Worm (Caenorhabditis elegans): ENCODE data around the gene mcm-5.
A peak's percentile ranks its signal among the peaks of the same experiment; 100 is the strongest.

Gene mcm-5

DNA sequence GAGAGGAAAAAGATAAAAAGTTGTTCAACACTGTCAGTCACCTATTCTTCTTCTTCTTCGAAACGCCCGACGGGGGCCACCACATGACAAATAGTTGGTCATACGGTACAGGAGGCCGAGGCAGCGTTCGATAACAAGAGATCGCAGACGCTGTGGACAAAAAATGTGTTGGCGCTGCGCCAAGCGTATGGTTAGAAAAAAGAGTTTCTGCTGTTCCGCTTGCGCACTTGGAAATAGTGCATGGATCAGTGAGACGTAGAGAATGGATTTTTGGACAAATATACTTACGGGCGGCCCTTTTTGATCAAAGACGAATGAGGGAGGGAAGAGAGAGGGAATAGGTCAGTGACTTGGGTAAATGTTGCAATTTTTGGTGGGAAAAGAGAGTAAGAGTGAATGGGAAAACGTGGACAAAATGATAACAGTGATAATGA lies 6.3 kb downstream of the mcm-5 start:
- TF ChIP-seq F22D6.2 (tag; optimal IDR thresholded peaks at IDR 0.05) (peak; percentile 14), lin-54 (GFP tag; optimal IDR thresholded peaks at IDR 0.05) (peak; percentile 32), madf-10 (tag; optimal IDR thresholded peaks at IDR 0.05) (peak; percentile 64), lin-35 (GFP tag; optimal IDR thresholded peaks at IDR 0.05) (no peak), repo-1 (tag; optimal IDR thresholded peaks at IDR 0.05) (no peak), let-526 (GFP tag; IDR thresholded peaks at IDR 0.05) (0 out of 2 replicates have a peak, but pooled peaks have one; percentile 60), let-607 (tag; optimal IDR thresholded peaks at IDR 0.05) (peak; percentile 55 to 58), gei-17 (GFP tag; optimal IDR thresholded peaks at IDR 0.05) (peak; percentile 36), ztf-3 (GFP tag; optimal IDR thresholded peaks at IDR 0.05) (no peak), ets-4 (GFP tag; optimal IDR thresholded peaks at IDR 0.05) (peak; percentile 40), F52B5.7 (tag; optimal IDR thresholded peaks at IDR 0.05) (no peak), atf-7 (tag; optimal IDR thresholded peaks at IDR 0.05) (peak; percentile 77), pbrm-1 (GFP tag; IDR thresholded peaks at IDR 0.05) (0 out of 2 replicates have a peak, but pooled peaks have one; percentile 52), ztf-6 (GFP tag; IDR thresholded peaks at IDR 0.05) (no peak), lin-40 (tag; optimal IDR thresholded peaks at IDR 0.05) (peak; percentile 77), B0035.1 (tag; optimal IDR thresholded peaks at IDR 0.05) (no peak), ceh-40 (GFP tag; IDR thresholded peaks at IDR 0.05) (no peak), tbp1 (GFP tag; optimal IDR thresholded peaks at IDR 0.05) (peak; percentile 43), ztf-22 (GFP tag; optimal IDR thresholded peaks at IDR 0.05) (peak; percentile 24), attf-6 (GFP tag; IDR thresholded peaks at IDR 0.05) (no peak), lir-1 (GFP tag; conservative IDR thresholded peaks at IDR 0.05) (0 out of 2 replicates have a peak, but pooled peaks have one; percentile 29), die-1 (tag; optimal IDR thresholded peaks at IDR 0.05) (peak; percentile 25), egrh-3 (GFP tag; IDR thresholded peaks at IDR 0.05) (no peak), rcor-1 (GFP tag; IDR thresholded peaks at IDR 0.05) (0 out of 2 replicates have a peak, but pooled peaks have one; percentile 10), ztf-18 (tag; optimal IDR thresholded peaks at IDR 0.05) (peak; percentile 21), ztf-26 (tag; optimal IDR thresholded peaks at IDR 0.05) (peak; percentile 75), mcd-1 (GFP tag; IDR thresholded peaks at IDR 0.05) (peak; percentile 61), ceh-79 (tag; optimal IDR thresholded peaks at IDR 0.05) (no peak), K11D2.4 (GFP tag; IDR thresholded peaks at IDR 0.05) (peak; percentile 75), nfyb-1 (GFP tag; IDR thresholded peaks at IDR 0.05) (peak; percentile 68; the same call in 1 of the 2 replicates), hmg-1.2 (GFP tag; IDR thresholded peaks at IDR 0.05) (peak; percentile 83), ceh-27 (GFP tag; optimal IDR thresholded peaks at IDR 0.05) (peak; percentile 51), zfh-2 (GFP tag; conservative IDR thresholded peaks at IDR 0.05) (peak; percentile 73), unc-62 (GFP tag; optimal IDR thresholded peaks at IDR 0.05) (peak; percentile 35), hrde-1 (tag; optimal IDR thresholded peaks at IDR 0.05; ENCODE audit: borderline replicate concordance) (no peak), egl-44 (GFP tag; IDR thresholded peaks at IDR 0.05) (peak; percentile 63; the same call in 1 of the 2 replicates), pha-4 (tag; optimal IDR thresholded peaks at IDR 0.05) (peak; percentile 57), nhr-90 (tag; optimal IDR thresholded peaks at IDR 0.05) (peak; percentile 54), akir-1 (GFP tag; optimal IDR thresholded peaks at IDR 0.05) (no peak), hlh-26 (GFP tag; conservative IDR thresholded peaks at IDR 0.05) (no peak), cebp-1 (GFP tag; IDR thresholded peaks at IDR 0.05) (no peak), cebp-1 (tag; optimal IDR thresholded peaks at IDR 0.05) (peak; percentile 77), F10E7.11 (tag; optimal IDR thresholded peaks at IDR 0.05) (no peak), egl-18 (GFP tag; IDR thresholded peaks at IDR 0.05) (no peak), xnd-1 (tag; optimal IDR thresholded peaks at IDR 0.05) (no peak), Y67H2A.10 (GFP tag; conservative IDR thresholded peaks at IDR 0.05) (no peak), B0336.3 (GFP tag; IDR thresholded peaks at IDR 0.05) (peak; percentile 76), snpc-4 (GFP tag; optimal IDR thresholded peaks at IDR 0.05) (no peak), snpc-4 (tag; optimal IDR thresholded peaks at IDR 0.05) (peak in 3 of 4 experiments; percentile 20 to 57 (median 52))

All from whole organism, young adult.